Worm (Caenorhabditis elegans) whole organism, mixed stage, embryonic: ENCODE data around the gene T16G12.7.

ENCODE experiments used
- M03D4.4 ChIP-seq: sonication (generic microtip); optimal IDR thresholded peaks from 2 replicates; lab custom pipeline; 2017; ENCODE audit warnings: mild to moderate bottlenecking, missing genetic modification characterization, missing compliant biosample characterization
- nhr-12 ChIP-seq: fragments of 150-350 bp; optimal IDR thresholded peaks from 2 replicates; lab custom pipeline; 2014; ENCODE audit warnings: missing biosample characterization, missing genetic modification characterization
- ztf-11 ChIP-seq: fragments of 150-350 bp; optimal IDR thresholded peaks from 2 replicates; lab custom pipeline; 2014; ENCODE audit warnings: missing biosample characterization, missing genetic modification characterization

DNA sequence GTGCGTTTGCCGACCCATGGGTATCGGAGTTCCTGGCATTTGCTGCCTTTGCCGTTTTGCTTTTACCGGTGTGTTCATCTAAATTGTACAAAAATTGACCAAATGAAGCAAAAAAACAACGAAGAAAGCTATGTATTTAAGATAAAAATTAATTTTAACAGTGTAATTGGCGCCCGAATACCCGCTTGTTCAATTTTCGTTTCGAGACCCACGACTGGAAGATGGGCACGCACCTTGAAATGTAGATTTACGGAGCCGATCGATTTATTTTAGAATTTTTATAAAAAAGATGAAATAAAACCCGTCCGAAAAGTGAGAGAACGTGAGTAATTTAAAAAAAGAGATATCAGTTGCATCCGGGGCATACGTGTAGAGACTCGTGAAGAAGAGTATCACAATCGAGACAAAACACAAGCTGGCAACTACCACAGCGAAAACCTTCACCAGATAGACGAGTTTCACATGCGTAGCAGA, 48.6 kb upstream of the T16G12.7 start, which contains the start of gene hal-2:
- TF ChIP-seq nhr-12 (no peak), ztf-11 (tag; lab: Kevin White, UChicago) (no peak), M03D4.4 (tag; lab: Kevin White, UChicago) (no peak)
